Worm (Caenorhabditis elegans) whole organism, young adult: Measurements from ENCODE around the gene daao-1.

ENCODE experiments used
- B0035.1 ChIP-seq: sonication (generic microtip); optimal IDR thresholded peaks from 2 replicates; lab custom pipeline; 2016; ENCODE audit warnings: missing genetic modification characterization, mild to moderate bottlenecking, missing compliant biosample characterization, missing genotype, missing genetic modification reagents
- B0336.3 ChIP-seq: fragments of 200-800 bp; sonication (Bioruptor generic); IDR thresholded peaks from 2 replicates; pipeline ENCODE4 v1.3.6; 2022; ENCODE audit warnings: missing genetic modification characterization, missing compliant biosample characterization
- C17E4.6 ChIP-seq: fragments of 200-800 bp; sonication (Bioruptor generic); IDR thresholded peaks from 2 replicates; pipeline ENCODE4 v1.3.6; 2022; ENCODE audit warnings: missing genetic modification reagents, missing genetic modification characterization, missing compliant biosample characterization
- D2030.7 ChIP-seq: fragments of 200-800 bp; sonication (Bioruptor generic); IDR thresholded peaks from 2 replicates; pipeline ENCODE4 v1.3.6; 2022; ENCODE audit warnings: missing genetic modification reagents, missing genetic modification characterization, missing compliant biosample characterization
- F22D6.2 ChIP-seq: sonication (generic microtip); optimal IDR thresholded peaks from 2 replicates; lab custom pipeline; 2016; ENCODE audit warnings: mild to moderate bottlenecking, missing genetic modification characterization, missing compliant biosample characterization
- F39B2.1 ChIP-seq: fragments of 200-800 bp; sonication (Bioruptor generic); IDR thresholded peaks from 2 replicates; pipeline ENCODE4 v1.3.6; 2022; ENCODE audit warnings: missing genetic modification reagents, missing genetic modification characterization, missing compliant biosample characterization
- F49E8.2 ChIP-seq: sonication (generic microtip); optimal IDR thresholded peaks from 3 replicates; lab custom pipeline; 2017; ENCODE audit warnings: missing genetic modification characterization, mild to moderate bottlenecking, missing compliant biosample characterization, antibody characterized with exemption, moderate library complexity; ENCODE audit not compliant: insufficient read depth
- F55B11.4 ChIP-seq: sonication (generic microtip); optimal IDR thresholded peaks from 2 replicates; lab custom pipeline; 2016; ENCODE audit warnings: missing compliant biosample characterization, missing genetic modification characterization, borderline replicate concordance; ENCODE audit not compliant: insufficient read depth
- F57A8.1 ChIP-seq: fragments of 200-800 bp; sonication (Bioruptor generic); optimal IDR thresholded peaks from 2 replicates; lab custom pipeline; 2018; ENCODE audit warnings: mild to moderate bottlenecking, missing genetic modification characterization, moderate library complexity, missing compliant biosample characterization
- F57C9.4 ChIP-seq: sonication (generic microtip); optimal IDR thresholded peaks from 2 replicates; lab custom pipeline; 2017; ENCODE audit warnings: mild to moderate bottlenecking, missing genetic modification characterization, missing compliant biosample characterization
- K11D2.4 ChIP-seq: fragments of 200-800 bp; sonication (Bioruptor generic); IDR thresholded peaks from 2 replicates; pipeline ENCODE4 v1.3.6; 2022; ENCODE audit warnings: missing genetic modification reagents, missing genetic modification characterization, missing compliant biosample characterization
- T26A5.8 ChIP-seq: sonication (generic microtip); optimal IDR thresholded peaks from 2 replicates; lab custom pipeline; 2016; ENCODE audit warnings: missing genetic modification characterization, missing compliant biosample characterization
- Y53F4B.3 ChIP-seq: fragments of 200-800 bp; sonication (Bioruptor generic); IDR thresholded peaks from 2 replicates; pipeline ENCODE4 v1.3.6; 2022; ENCODE audit warnings: missing genetic modification reagents, missing genetic modification characterization, missing compliant biosample characterization
- Y53G8AR.9 ChIP-seq: fragments of 200-800 bp; sonication (Bioruptor generic); conservative IDR thresholded peaks from 2 replicates; pipeline ENCODE4 v1.3.6; 2022; ENCODE audit warnings: missing genetic modification reagents, missing genetic modification characterization, missing compliant biosample characterization
- Y79H2A.3 ChIP-seq: fragments of 200-800 bp; sonication (Bioruptor generic); conservative IDR thresholded peaks from 2 replicates; pipeline ENCODE4 v1.3.6; 2022; ENCODE audit warnings: missing genetic modification reagents, missing genetic modification characterization, missing compliant biosample characterization
- Y95B8A.8 ChIP-seq: fragments of 200-800 bp; sonication (Bioruptor generic); IDR thresholded peaks from 2 replicates; pipeline ENCODE4 v1.3.6; 2022; ENCODE audit warnings: missing genetic modification reagents, missing genetic modification characterization, missing compliant biosample characterization
- ZK185.1 ChIP-seq: sonication (generic microtip); optimal IDR thresholded peaks from 2 replicates; lab custom pipeline; 2016; ENCODE audit warnings: mild to moderate bottlenecking, missing genetic modification characterization, missing compliant biosample characterization; ENCODE audit not compliant: poor library complexity, severe bottlenecking
- aptf-2 ChIP-seq: fragments of 200-800 bp; sonication (Bioruptor generic); conservative IDR thresholded peaks from 2 replicates; pipeline ENCODE4 v1.3.6; 2022; ENCODE audit warnings: missing genetic modification reagents, missing genetic modification characterization, missing compliant biosample characterization
- athp-1 ChIP-seq: sonication (generic microtip); optimal IDR thresholded peaks from 2 replicates; lab custom pipeline; 2017; ENCODE audit warnings: mild to moderate bottlenecking, missing genetic modification characterization, missing compliant biosample characterization
- bed-1 ChIP-seq: fragments of 200-800 bp; sonication (Bioruptor generic); IDR thresholded peaks from 2 replicates; pipeline ENCODE4 v1.3.6; 2022; ENCODE audit warnings: missing genetic modification reagents, missing genetic modification characterization, missing compliant biosample characterization
- ceh-27 ChIP-seq: fragments of 200-800 bp; sonication (Bioruptor generic); optimal IDR thresholded peaks from 2 replicates; lab custom pipeline; 2018; ENCODE audit warnings: mild to moderate bottlenecking, missing genetic modification characterization, moderate library complexity, missing compliant biosample characterization
- ceh-58 ChIP-seq: fragments of 200-800 bp; sonication (Bioruptor generic); IDR thresholded peaks from 2 replicates; pipeline ENCODE4 v1.3.6; 2022; ENCODE audit warnings: missing genetic modification characterization, missing compliant biosample characterization
- chd-7 ChIP-seq: sonication (generic microtip); optimal IDR thresholded peaks from 2 replicates; lab custom pipeline; 2016; ENCODE audit warnings: mild to moderate bottlenecking, missing genetic modification characterization, moderate library complexity, missing compliant biosample characterization
- dox-1 ChIP-seq: fragments of 200-800 bp; sonication (Bioruptor generic); IDR thresholded peaks from 2 replicates; pipeline ENCODE4 v1.3.6; 2022; ENCODE audit warnings: missing genetic modification reagents, missing genetic modification characterization, missing compliant biosample characterization
- dpl-1 ChIP-seq: fragments of 150-350 bp; optimal IDR thresholded peaks from 2 replicates; lab custom pipeline; 2014; ENCODE audit warnings: missing biosample characterization, missing genetic modification reagents, missing genetic modification characterization
- efl-1 ChIP-seq: fragments of 150-350 bp; optimal IDR thresholded peaks from 2 replicates; lab custom pipeline; 2014; ENCODE audit warnings: missing biosample characterization, missing genetic modification reagents, missing genetic modification characterization
- egrh-3 ChIP-seq: fragments of 200-800 bp; sonication (Bioruptor generic); IDR thresholded peaks from 2 replicates; pipeline ENCODE4 v1.3.6; 2022; ENCODE audit warnings: missing genetic modification reagents, missing genetic modification characterization, missing compliant biosample characterization
- gei-17 ChIP-seq: fragments of 200-800 bp; sonication (Bioruptor generic); optimal IDR thresholded peaks from 2 replicates; lab custom pipeline; 2018; ENCODE audit warnings: mild to moderate bottlenecking, missing genetic modification characterization, missing compliant biosample characterization
- him-1 ChIP-seq: sonication (generic microtip); optimal IDR thresholded peaks from 2 replicates; lab custom pipeline; 2016; ENCODE audit warnings: missing genotype, missing genetic modification reagents, missing genetic modification characterization, missing compliant biosample characterization
- hlh-12 ChIP-seq: sonication (generic microtip); optimal IDR thresholded peaks from 2 replicates; lab custom pipeline; 2016; ENCODE audit warnings: missing genetic modification characterization, missing compliant biosample characterization
- hmg-1.2 ChIP-seq: fragments of 200-800 bp; sonication (Bioruptor generic); IDR thresholded peaks from 2 replicates; pipeline ENCODE4 v1.3.6; 2022; ENCODE audit warnings: missing genetic modification reagents, missing genetic modification characterization, missing compliant biosample characterization
- hrde-1 ChIP-seq: sonication (generic microtip); optimal IDR thresholded peaks from 2 replicates; lab custom pipeline; 2016; ENCODE audit warnings: missing genetic modification characterization, mild to moderate bottlenecking, missing compliant biosample characterization, moderate library complexity, missing genotype, missing genetic modification reagents, borderline replicate concordance
- lag-1 ChIP-seq: fragments of 200-800 bp; sonication (Bioruptor generic); IDR thresholded peaks from 2 replicates; pipeline ENCODE4 v1.3.6; 2022; ENCODE audit warnings: missing genetic modification reagents, missing genetic modification characterization, missing compliant biosample characterization
- lin-26 ChIP-seq: fragments of 200-800 bp; sonication (Bioruptor generic); IDR thresholded peaks from 2 replicates; pipeline ENCODE4 v1.3.6; 2022; ENCODE audit warnings: missing genetic modification reagents, missing genetic modification characterization, missing compliant biosample characterization
- lsy-27 ChIP-seq: sonication (generic microtip); optimal IDR thresholded peaks from 2 replicates; lab custom pipeline; 2017; ENCODE audit warnings: missing genetic modification characterization, mild to moderate bottlenecking, missing compliant biosample characterization, antibody characterized with exemption, missing genotype, borderline replicate concordance; ENCODE audit not compliant: insufficient read depth
- madf-10 ChIP-seq: sonication (generic microtip); optimal IDR thresholded peaks from 2 replicates; lab custom pipeline; 2016; ENCODE audit warnings: mild to moderate bottlenecking, missing genetic modification characterization, missing compliant biosample characterization
- madf-3 ChIP-seq: fragments of 200-800 bp; sonication (Bioruptor generic); IDR thresholded peaks from 2 replicates; pipeline ENCODE4 v1.3.6; 2022; ENCODE audit warnings: missing genetic modification reagents, missing genetic modification characterization, missing compliant biosample characterization
- mes-4 ChIP-seq: sonication (generic microtip); optimal IDR thresholded peaks from 2 replicates; lab custom pipeline; 2016; ENCODE audit warnings: missing genotype, missing genetic modification characterization, missing compliant biosample characterization
- nfya-1 ChIP-seq: sonication (generic microtip); optimal IDR thresholded peaks from 2 replicates; lab custom pipeline; 2017; ENCODE audit warnings: antibody characterized with exemption, missing compliant biosample characterization, missing genetic modification characterization, borderline replicate concordance; ENCODE audit not compliant: insufficient read depth
- nhr-120 ChIP-seq: fragments of 200-800 bp; sonication (Bioruptor generic); IDR thresholded peaks from 2 replicates; pipeline ENCODE4 v1.3.6; 2022; ENCODE audit warnings: missing genetic modification characterization, missing compliant biosample characterization
- rec-8 ChIP-seq, 2 experiments: sonication (generic microtip); optimal IDR thresholded peaks; 2 replicates each; lab custom pipeline; 2016; ENCODE audit warnings: mild to moderate bottlenecking in 2 of 2, missing genetic modification characterization in 2 of 2, missing genetic modification reagents in 2 of 2, missing genotype in 2 of 2, missing biosample characterization in 1 of 2, missing compliant biosample characterization in 1 of 2, moderate library complexity in 1 of 2
- sea-2 ChIP-seq: fragments of 200-800 bp; sonication (Bioruptor generic); IDR thresholded peaks from 2 replicates; pipeline ENCODE4 v1.3.6; 2022; ENCODE audit warnings: missing genetic modification characterization, missing compliant biosample characterization
- snpc-4 ChIP-seq, 5 experiments: fragments of 150-350 bp in 1 of 5; sonication (generic microtip) in 4 of 5; optimal IDR thresholded peaks; 2 replicates each; lab custom pipeline; 2014 to 2018; ENCODE audit warnings: missing genetic modification characterization in 5 of 5, missing biosample characterization in 3 of 5, antibody characterized with exemption in 2 of 5, mild to moderate bottlenecking in 2 of 5, missing compliant biosample characterization in 2 of 5, missing genotype in 2 of 5, moderate library complexity in 2 of 5, missing genetic modification reagents in 1 of 5
- sptf-2 ChIP-seq: fragments of 200-800 bp; sonication (Bioruptor generic); optimal IDR thresholded peaks from 2 replicates; lab custom pipeline; 2018; ENCODE audit warnings: mild to moderate bottlenecking, missing genetic modification characterization, missing compliant biosample characterization
- tbp1 ChIP-seq: fragments of 200-800 bp; sonication (Bioruptor generic); optimal IDR thresholded peaks from 2 replicates; lab custom pipeline; 2018; ENCODE audit warnings: mild to moderate bottlenecking, missing genetic modification characterization, missing compliant biosample characterization
- unc-130 ChIP-seq: sonication (generic microtip); optimal IDR thresholded peaks from 2 replicates; lab custom pipeline; 2016; ENCODE audit warnings: missing genetic modification reagents, missing genetic modification characterization, missing compliant biosample characterization
- unc-62 ChIP-seq: fragments of 150-350 bp; optimal IDR thresholded peaks from 2 replicates; lab custom pipeline; 2014; ENCODE audit warnings: missing biosample characterization, missing genetic modification reagents, missing genetic modification characterization
- ztf-25 ChIP-seq: fragments of 200-800 bp; sonication (Bioruptor generic); IDR thresholded peaks from 2 replicates; pipeline ENCODE4 v1.3.6; 2022; ENCODE audit warnings: missing genetic modification reagents, missing genetic modification characterization, missing compliant biosample characterization

daao-1 gene

ce11 chrIV:2658733-2659132, 44.7 kb downstream of the daao-1 start:
- TF ChIP-seq gei-17 (GFP tag; lab: Kevin White, UChicago) (no peak), Y79H2A.3 (no peak), Y95B8A.8 (GFP tag; lab: Robert Waterston, UW) (no peak), madf-3 (GFP tag; lab: Robert Waterston, UW) (peak; percentile 34; the same call in 1 of the 2 replicates), hmg-1.2 (peak; percentile 51; the same call in 1 of the 2 replicates), chd-7 (tag; lab: Kevin White, UChicago) (peak; percentile 42), unc-130 (GFP tag; lab: Kevin White, UChicago) (no peak), lag-1 (GFP tag; lab: Robert Waterston, UW) (no peak), F57C9.4 (tag; lab: Kevin White, UChicago) (no peak), ztf-25 (GFP tag; lab: Robert Waterston, UW) (no peak), T26A5.8 (tag; lab: Kevin White, UChicago) (no peak), K11D2.4 (GFP tag; lab: Robert Waterston, UW) (no peak), B0336.3 (peak; percentile 14; the same call in 1 of the 2 replicates), him-1 (tag; lab: Kevin White, UChicago) (peak; percentile 49), F49E8.2 (tag; lab: Kevin White, UChicago) (peak; percentile 4), ceh-27 (no peak), bed-1 (GFP tag; lab: Robert Waterston, UW) (no peak), F22D6.2 (tag; lab: Kevin White, UChicago) (no peak), lin-26 (GFP tag; lab: Robert Waterston, UW) (peak; percentile 75), ZK185.1 (no peak), efl-1 (GFP tag; lab: Kevin White, UChicago) (no peak), dox-1 (GFP tag; lab: Robert Waterston, UW) (peak; percentile 31; the same call in 1 of the 2 replicates), unc-62 (GFP tag; lab: Kevin White, UChicago) (no peak), madf-10 (tag; lab: Kevin White, UChicago) (peak; percentile 15), aptf-2 (GFP tag; lab: Robert Waterston, UW) (no peak), hrde-1 (tag; lab: Kevin White, UChicago) (no peak), D2030.7 (GFP tag; lab: Robert Waterston, UW) (no peak; the same call in 1 of the 2 replicates), ceh-58 (GFP tag; lab: Robert Waterston, UW) (no peak), hlh-12 (no peak), egrh-3 (GFP tag; lab: Robert Waterston, UW) (no peak), F57A8.1 (GFP tag; lab: Kevin White, UChicago) (no peak), tbp1 (peak; percentile 93), athp-1 (tag; lab: Kevin White, UChicago) (peak; percentile 32), F39B2.1 (GFP tag; lab: Robert Waterston, UW) (no peak), snpc-4 (GFP tag; optimal IDR thresholded peaks at IDR 0.05; lab: Kevin White, UChicago) (no peak), snpc-4 (tag; optimal IDR thresholded peaks at IDR 0.05; lab: Kevin White, UChicago) (peak in 2 of 4 experiments; percentile 28 to 33), C17E4.6 (GFP tag; lab: Robert Waterston, UW) (no peak), mes-4 (no peak), B0035.1 (no peak), dpl-1 (GFP tag; lab: Kevin White, UChicago) (no peak), sptf-2 (GFP tag; lab: Kevin White, UChicago) (no peak), rec-8 (tag; optimal IDR thresholded peaks at IDR 0.05; lab: Kevin White, UChicago) (peak in 1 of 2 experiments; percentile 47), F55B11.4 (no peak), nfya-1 (no peak), Y53F4B.3 (no peak), nhr-120 (GFP tag; lab: Robert Waterston, UW) (no peak), lsy-27 (tag; lab: Kevin White, UChicago) (no peak), Y53G8AR.9 (no peak), sea-2 (GFP tag; lab: Robert Waterston, UW) (no peak)
